Worm (Caenorhabditis elegans) whole organism, young adult: ENCODE data around the gene F45E12.6.

Experiments used
- Y53F4B.3 ChIP-seq: fragments of 200-800 bp; sonication (Bioruptor generic); IDR thresholded peaks from 2 replicates; pipeline ENCODE4 v1.3.6; 2022; ENCODE audit warnings: missing genetic modification reagents, missing genetic modification characterization, missing compliant biosample characterization
- athp-1 ChIP-seq: sonication (generic microtip); optimal IDR thresholded peaks from 2 replicates; lab custom pipeline; 2017; ENCODE audit warnings: mild to moderate bottlenecking, missing genetic modification characterization, missing compliant biosample characterization
- attf-6 ChIP-seq: fragments of 200-800 bp; sonication (Bioruptor generic); IDR thresholded peaks from 2 replicates; pipeline ENCODE4 v1.3.6; 2022; ENCODE audit warnings: missing genetic modification reagents, missing genetic modification characterization, missing compliant biosample characterization
- sdz-38 ChIP-seq: sonication (generic microtip); optimal IDR thresholded peaks from 2 replicates; lab custom pipeline; 2016; ENCODE audit warnings: missing genotype, missing genetic modification characterization, missing compliant biosample characterization

ce11 chrII:7287709-7288108 lies 26.3 kb downstream of the F45E12.6 start:
- TF ChIP-seq Y53F4B.3 (GFP tag; lab: Robert Waterston, UW) (no peak), sdz-38 (no peak), attf-6 (GFP tag; lab: Robert Waterston, UW) (no peak), athp-1 (tag; lab: Kevin White, UChicago) (no peak)
